Worm (Caenorhabditis elegans): ENCODE measurements around the gene ver-1.

Gene ver-1

ce11 chrIII:191803-192202 lies 35.2 kb downstream of the ver-1 start, which contains the start of gene sec-20:
TSS of gene sec-20 (plus strand) at chrIII:192103.
- TF ChIP-seq ces-1 (GFP tag; optimal IDR thresholded peaks at IDR 0.05): no peak
- TF ChIP-seq lsy-2 (tag; optimal IDR thresholded peaks at IDR 0.05): no peak
- no peak for TF ChIP-seq sem-2 (GFP tag; optimal IDR thresholded peaks at IDR 0.05)
- no peak for TF ChIP-seq unc-39 (tag; optimal IDR thresholded peaks at IDR 0.05)
- TF ChIP-seq drap-1 (GFP tag; optimal IDR thresholded peaks at IDR 0.05): no peak
- no peak for TF ChIP-seq elt-1 (tag; optimal IDR thresholded peaks at IDR 0.05; ENCODE audit: borderline replicate concordance, insufficient read depth)
- no peak for TF ChIP-seq hlh-1 (tag; optimal IDR thresholded peaks at IDR 0.05)
- TF ChIP-seq nhr-12 (tag; optimal IDR thresholded peaks at IDR 0.05): no peak
- no peak for TF ChIP-seq cnd-1 (tag; optimal IDR thresholded peaks at IDR 0.05)
- TF ChIP-seq nhr-2 (tag; optimal IDR thresholded peaks at IDR 0.05): no peak

ce11 chrIII:194160-194559 lies 37.5 kb downstream of the ver-1 start, which contains the start of gene F40G9.17:
TSS of gene F40G9.17 (plus strand) at chrIII:194460.
- TF ChIP-seq ceh-39 (tag; optimal IDR thresholded peaks at IDR 0.05) (no peak), nhr-12 (tag; optimal IDR thresholded peaks at IDR 0.05) (no peak), nhr-28 (tag; optimal IDR thresholded peaks at IDR 0.05) (no peak), nhr-237 (tag; optimal IDR thresholded peaks at IDR 0.05) (no peak)

- TF ChIP-seq ceh-83 (GFP tag; optimal IDR thresholded peaks at IDR 0.05) (no peak), nhr-237 (tag; optimal IDR thresholded peaks at IDR 0.05) (no peak), lin-13 (tag; optimal IDR thresholded peaks at IDR 0.05) (no peak), unc-120 (tag; optimal IDR thresholded peaks at IDR 0.05; ENCODE audit: poor library complexity, severe bottlenecking) (no peak), elt-3 (tag; optimal IDR thresholded peaks at IDR 0.05) (no peak), ceh-43 (GFP tag; optimal IDR thresholded peaks at IDR 0.05) (no peak)
These were observed 47.3 kb downstream of the ver-1 start for ce11 chrIII:203953-204352.

ce11 chrIII:207023-207422 lies 50.4 kb downstream of the ver-1 start, which contains the start of gene W10C4.1:
TSS of gene W10C4.1 (minus strand) at chrIII:207123.
- TF ChIP-seq unc-62 (GFP tag; optimal IDR thresholded peaks at IDR 0.05) (no peak), elt-1 (tag; optimal IDR thresholded peaks at IDR 0.05; ENCODE audit: borderline replicate concordance, insufficient read depth) (no peak), nhr-237 (tag; optimal IDR thresholded peaks at IDR 0.05) (no peak), lin-13 (tag; optimal IDR thresholded peaks at IDR 0.05) (no peak), nhr-28 (tag; optimal IDR thresholded peaks at IDR 0.05) (no peak), drap-1 (GFP tag; optimal IDR thresholded peaks at IDR 0.05) (no peak), M03D4.4 (tag; optimal IDR thresholded peaks at IDR 0.05) (no peak), pha-4 (tag; optimal IDR thresholded peaks at IDR 0.05) (no peak), flh-1 (GFP tag; optimal IDR thresholded peaks at IDR 0.05) (no peak), mep-1 (tag; optimal IDR thresholded peaks at IDR 0.05) (no peak), sptf-1 (tag; optimal IDR thresholded peaks at IDR 0.05) (no peak), ceh-39 (tag; optimal IDR thresholded peaks at IDR 0.05) (no peak), ces-1 (GFP tag; optimal IDR thresholded peaks at IDR 0.05) (no peak), nhr-2 (tag; optimal IDR thresholded peaks at IDR 0.05) (no peak), unc-120 (tag; optimal IDR thresholded peaks at IDR 0.05; ENCODE audit: poor library complexity, severe bottlenecking) (no peak)

- TF ChIP-seq ces-1 (GFP tag; optimal IDR thresholded peaks at IDR 0.05): peak; percentile 98
- no peak for TF ChIP-seq nhr-237 (tag; optimal IDR thresholded peaks at IDR 0.05)
- TF ChIP-seq nhr-76 (tag; optimal IDR thresholded peaks at IDR 0.05): no peak
- peak; percentile 67 for TF ChIP-seq unc-62 (GFP tag; optimal IDR thresholded peaks at IDR 0.05)
- TF ChIP-seq elt-3 (tag; optimal IDR thresholded peaks at IDR 0.05): no peak
- TF ChIP-seq elt-1 (tag; optimal IDR thresholded peaks at IDR 0.05; ENCODE audit: borderline replicate concordance, insufficient read depth): no peak
- TF ChIP-seq nhr-2 (tag; optimal IDR thresholded peaks at IDR 0.05): no peak
- no peak for TF ChIP-seq ceh-83 (GFP tag; optimal IDR thresholded peaks at IDR 0.05)
- no peak for TF ChIP-seq ceh-43 (GFP tag; optimal IDR thresholded peaks at IDR 0.05)
- no peak for TF ChIP-seq drap-1 (GFP tag; optimal IDR thresholded peaks at IDR 0.05)
- TF ChIP-seq sptf-1 (tag; optimal IDR thresholded peaks at IDR 0.05): no peak
- TF ChIP-seq mls-2 (tag; optimal IDR thresholded peaks at IDR 0.05): no peak
These were observed 52.4 kb downstream of the ver-1 start for ce11 chrIII:208793-209694.

ce11 chrIII:209695-210091 lies 53.1 kb downstream of the ver-1 start, which contains the start of gene klp-20:
TSS of gene klp-20 (plus strand) at chrIII:209992.
- TF ChIP-seq mls-2 (tag; optimal IDR thresholded peaks at IDR 0.05): no peak
- TF ChIP-seq nhr-237 (tag; optimal IDR thresholded peaks at IDR 0.05): no peak
- no peak for TF ChIP-seq tbx-8 (GFP tag; optimal IDR thresholded peaks at IDR 0.05)
- no peak for TF ChIP-seq ceh-39 (tag; optimal IDR thresholded peaks at IDR 0.05)
- no peak for TF ChIP-seq zip-8 (tag; optimal IDR thresholded peaks at IDR 0.05)
- no peak for TF ChIP-seq elt-1 (tag; optimal IDR thresholded peaks at IDR 0.05; ENCODE audit: borderline replicate concordance, insufficient read depth)
- TF ChIP-seq lin-13 (tag; optimal IDR thresholded peaks at IDR 0.05): no peak
- TF ChIP-seq unc-120 (tag; optimal IDR thresholded peaks at IDR 0.05; ENCODE audit: poor library complexity, severe bottlenecking): no peak
- no peak for TF ChIP-seq blmp-1 (tag; optimal IDR thresholded peaks at IDR 0.05)
- TF ChIP-seq ham-2 (GFP tag; optimal IDR thresholded peaks at IDR 0.05): no peak
- no peak for TF ChIP-seq drap-1 (GFP tag; optimal IDR thresholded peaks at IDR 0.05)
- no peak for TF ChIP-seq nhr-28 (tag; optimal IDR thresholded peaks at IDR 0.05)
- TF ChIP-seq cnd-1 (tag; optimal IDR thresholded peaks at IDR 0.05): no peak
- no peak for TF ChIP-seq ztf-11 (tag; optimal IDR thresholded peaks at IDR 0.05)
